Worm (Caenorhabditis elegans) whole organism, midembryonic: ENCODE data around the gene ptp-3.

Source experiments
- T22C8.4 ChIP-seq: fragments of 200-800 bp; sonication (Bioruptor generic); IDR thresholded peaks from 2 replicates; pipeline ENCODE4 v1.3.6; 2022; ENCODE audit warnings: missing genetic modification characterization, missing compliant biosample characterization
- cog-1 ChIP-seq: sonication (generic microtip); optimal IDR thresholded peaks from 2 replicates; lab custom pipeline; 2016; ENCODE audit warnings: missing genetic modification characterization, missing compliant biosample characterization
- flt-1 ChIP-seq: fragments of 200-800 bp; sonication (Bioruptor generic); IDR thresholded peaks from 2 replicates; pipeline ENCODE4 v1.3.6; 2022; ENCODE audit warnings: missing genetic modification characterization, missing compliant biosample characterization
- klf-2 ChIP-seq: fragments of 200-800 bp; sonication (Bioruptor generic); conservative IDR thresholded peaks from 2 replicates; pipeline ENCODE4 v1.3.6; 2022; ENCODE audit warnings: missing genetic modification reagents, missing genetic modification characterization, missing compliant biosample characterization
- med-1 ChIP-seq: sonication (generic microtip); optimal IDR thresholded peaks from 2 replicates; lab custom pipeline; 2017; ENCODE audit warnings: missing genetic modification characterization, mild to moderate bottlenecking, missing compliant biosample characterization, antibody characterized with exemption, missing genetic modification reagents; ENCODE audit not compliant: insufficient read depth
- ref-1 ChIP-seq: fragments of 200-800 bp; sonication (Bioruptor generic); conservative IDR thresholded peaks from 2 replicates; pipeline ENCODE4 v1.3.6; 2022; ENCODE audit warnings: missing genetic modification reagents, missing genetic modification characterization, missing compliant biosample characterization
- tab-1 ChIP-seq: fragments of 200-800 bp; sonication (Bioruptor generic); IDR thresholded peaks from 2 replicates; pipeline ENCODE4 v1.3.6; 2022; ENCODE audit warnings: missing genetic modification characterization, missing compliant biosample characterization
- ztf-23 ChIP-seq: fragments of 200-800 bp; sonication (Bioruptor generic); IDR thresholded peaks from 2 replicates; pipeline ENCODE4 v1.3.6; 2022; ENCODE audit warnings: missing genetic modification reagents, missing genetic modification characterization, missing compliant biosample characterization
- ztf-29 ChIP-seq: fragments of 200-800 bp; sonication (Bioruptor generic); IDR thresholded peaks from 2 replicates; pipeline ENCODE4 v1.3.6; 2022; ENCODE audit warnings: missing genetic modification reagents, missing genetic modification characterization, missing compliant biosample characterization

DNA sequence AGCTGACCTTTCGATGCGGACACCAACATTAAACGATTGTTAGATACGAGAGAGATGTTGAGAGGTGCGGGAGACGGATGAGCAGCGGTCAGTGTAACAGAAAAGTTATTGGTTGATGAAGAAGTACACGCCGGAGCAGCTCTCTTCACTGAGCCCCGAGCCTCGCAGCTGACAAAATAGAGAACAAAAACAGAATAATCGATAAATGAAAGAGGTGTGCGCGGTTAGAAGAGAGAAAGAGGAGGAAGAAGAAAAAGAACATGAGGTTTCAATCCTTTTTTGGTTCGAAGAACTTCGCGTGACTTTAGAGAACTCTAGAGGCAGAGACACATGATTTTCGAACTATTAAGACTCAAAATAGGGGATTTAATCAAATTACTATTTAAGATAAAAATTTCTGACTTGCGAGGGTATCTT is 66.5 kb downstream of the ptp-3 start:
- TF ChIP-seq med-1 (GFP tag; lab: Kevin White, UChicago) (no peak), ztf-23 (GFP tag; lab: Robert Waterston, UW) (no peak), flt-1 (0 out of 2 replicates have a peak, but pooled peaks have one; percentile 59), klf-2 (GFP tag; lab: Robert Waterston, UW) (no peak), cog-1 (tag; lab: Kevin White, UChicago) (peak; percentile 43), T22C8.4 (GFP tag; lab: Robert Waterston, UW) (0 out of 2 replicates have a peak, but pooled peaks have one; percentile 35), tab-1 (GFP tag; lab: Robert Waterston, UW) (no peak), ztf-29 (GFP tag; lab: Robert Waterston, UW) (no peak), ref-1 (GFP tag; lab: Robert Waterston, UW) (no peak)
